Fruit fly (Drosophila melanogaster) whole organism, embryonic: ENCODE data around the gene CG32985.

Experiments used
- B-H1 ChIP-seq: fragments of 200-800 bp; sonication (Bioruptor generic); IDR thresholded peaks from 3 replicates; pipeline ENCODE4 v1.3.6; 2022; ENCODE audit warnings: missing biosample characterization, missing genetic modification characterization
- CG10654 ChIP-seq: fragments of 200-800 bp; sonication (Bioruptor generic); optimal IDR thresholded peaks from 2 replicates; lab custom pipeline; 2016; ENCODE audit warnings: missing biosample characterization, missing genetic modification characterization
- CG11456 ChIP-seq: fragments of 200-800 bp; sonication (Bioruptor generic); IDR thresholded peaks from 3 replicates; pipeline ENCODE4 v1.3.6; 2022; ENCODE audit warnings: missing biosample characterization, missing genetic modification characterization
- CG12155 ChIP-seq: fragments of 200-800 bp; sonication (Bioruptor generic); optimal IDR thresholded peaks from 3 replicates; lab custom pipeline; 2016; ENCODE audit warnings: missing biosample characterization, missing genetic modification characterization
- CG12744 ChIP-seq: fragments of 200-800 bp; sonication (Bioruptor generic); optimal IDR thresholded peaks from 2 replicates; lab custom pipeline; 2016; ENCODE audit warnings: missing biosample characterization, missing genetic modification characterization
- CG14710 ChIP-seq: fragments of 200-800 bp; sonication (Bioruptor generic); optimal IDR thresholded peaks from 3 replicates; lab custom pipeline; 2019; ENCODE audit warnings: missing biosample characterization, mild to moderate bottlenecking, missing genetic modification characterization, moderate library complexity
- CG15269 ChIP-seq: fragments of 200-800 bp; sonication (Bioruptor generic); optimal IDR thresholded peaks from 2 replicates; lab custom pipeline; 2018; ENCODE audit warnings: missing biosample characterization, mild to moderate bottlenecking, missing genetic modification characterization, moderate library complexity
- CG16779 ChIP-seq: fragments of 200-800 bp; sonication (Bioruptor generic); IDR thresholded peaks from 2 replicates; pipeline ENCODE4 v1.3.6; 2022; ENCODE audit warnings: missing biosample characterization, missing genetic modification characterization
- CG2678 ChIP-seq: fragments of 200-800 bp; sonication (Bioruptor generic); optimal IDR thresholded peaks from 3 replicates; lab custom pipeline; 2019; ENCODE audit warnings: missing biosample characterization, mild to moderate bottlenecking, missing genetic modification characterization, moderate library complexity
- CG2712 ChIP-seq: fragments of 200-800 bp; optimal IDR thresholded peaks from 3 replicates; lab custom pipeline; 2019; ENCODE audit warnings: missing biosample characterization, mild to moderate bottlenecking, missing genetic modification characterization, moderate library complexity
- CG30431 ChIP-seq: fragments of 200-800 bp; sonication (Bioruptor generic); optimal IDR thresholded peaks from 2 replicates; lab custom pipeline; 2017; ENCODE audit warnings: missing biosample characterization, missing genetic modification characterization
- CG4617 ChIP-seq: fragments of 200-800 bp; sonication (Bioruptor generic); optimal IDR thresholded peaks from 3 replicates; lab custom pipeline; 2016; ENCODE audit warnings: missing biosample characterization, missing genetic modification characterization, borderline replicate concordance
- CG4820 ChIP-seq: fragments of 200-800 bp; sonication (Bioruptor generic); optimal IDR thresholded peaks from 3 replicates; lab custom pipeline; 2016; ENCODE audit warnings: missing biosample characterization, missing genetic modification characterization
- CG6791 ChIP-seq: fragments of 200-800 bp; sonication (Bioruptor generic); IDR thresholded peaks from 3 replicates; pipeline ENCODE4 v1.3.6; 2022; ENCODE audit warnings: missing biosample characterization, missing genetic modification characterization; ENCODE audit not compliant: partially characterized antibody
- CG7987 ChIP-seq: fragments of 200-800 bp; sonication (Bioruptor generic); optimal IDR thresholded peaks from 2 replicates; lab custom pipeline; 2018; ENCODE audit warnings: missing biosample characterization, mild to moderate bottlenecking, missing genetic modification characterization, moderate library complexity
- CG9609 ChIP-seq: fragments of 200-800 bp; sonication (Bioruptor generic); optimal IDR thresholded peaks from 3 replicates; lab custom pipeline; 2016; ENCODE audit warnings: missing biosample characterization, missing genetic modification characterization
- CTCF ChIP-seq: fragments of 200-800 bp; sonication (Bioruptor generic); optimal IDR thresholded peaks from 2 replicates; lab custom pipeline; 2017; ENCODE audit warnings: missing biosample characterization, mild to moderate bottlenecking, missing genetic modification characterization, moderate library complexity
- D19A ChIP-seq: fragments of 200-800 bp; optimal IDR thresholded peaks from 3 replicates; lab custom pipeline; 2019; ENCODE audit warnings: missing biosample characterization, mild to moderate bottlenecking, missing genetic modification characterization, moderate library complexity
- Dad ChIP-seq: fragments of 200-800 bp; sonication (Bioruptor generic); optimal IDR thresholded peaks from 3 replicates; lab custom pipeline; 2016; ENCODE audit warnings: missing biosample characterization, missing genetic modification characterization
- Dbx ChIP-seq: fragments of 200-800 bp; sonication (Bioruptor generic); IDR thresholded peaks from 3 replicates; pipeline ENCODE4 v1.3.6; 2022; ENCODE audit warnings: missing biosample characterization, missing genetic modification characterization
- Dek ChIP-seq: fragments of 200-800 bp; sonication (Bioruptor generic); optimal IDR thresholded peaks from 3 replicates; lab custom pipeline; 2019; ENCODE audit warnings: missing biosample characterization, mild to moderate bottlenecking, missing genetic modification characterization, moderate library complexity
- Ets65A ChIP-seq: fragments of 200-800 bp; sonication (Bioruptor generic); peaks from one replicate; lab custom pipeline; 2016; ENCODE audit warnings: missing biosample characterization, missing genetic modification characterization
- Hmx ChIP-seq: fragments of 200-800 bp; sonication (Bioruptor generic); optimal IDR thresholded peaks from 2 replicates; lab custom pipeline; 2016; ENCODE audit warnings: missing biosample characterization, missing genetic modification characterization
- Jarid2 ChIP-seq: fragments of 200-800 bp; sonication (Bioruptor generic); optimal IDR thresholded peaks from 3 replicates; lab custom pipeline; 2017; ENCODE audit warnings: mild to moderate bottlenecking, missing biosample characterization, missing genetic modification reagents, missing genetic modification characterization
- MESR4 ChIP-seq: fragments of 200-800 bp; sonication (Bioruptor generic); optimal IDR thresholded peaks from 2 replicates; lab custom pipeline; 2018; ENCODE audit warnings: missing biosample characterization, mild to moderate bottlenecking, missing genetic modification characterization, moderate library complexity
- Meics ChIP-seq: fragments of 200-800 bp; sonication (Bioruptor generic); optimal IDR thresholded peaks from 2 replicates; lab custom pipeline; 2017; ENCODE audit warnings: missing biosample characterization, mild to moderate bottlenecking, missing genetic modification characterization
- Oli ChIP-seq: fragments of 200-800 bp; sonication (Bioruptor generic); optimal IDR thresholded peaks from 2 replicates; lab custom pipeline; 2018; ENCODE audit warnings: missing biosample characterization, mild to moderate bottlenecking, missing genetic modification characterization, moderate library complexity
- Optix ChIP-seq: fragments of 200-800 bp; sonication (Bioruptor generic); IDR thresholded peaks from 3 replicates; pipeline ENCODE4 v1.3.6; 2022; ENCODE audit warnings: missing biosample characterization, missing genetic modification characterization
- Ptx1 ChIP-seq: fragments of 200-800 bp; sonication (Bioruptor generic); IDR thresholded peaks from 2 replicates; pipeline ENCODE4 v1.3.6; 2022; ENCODE audit warnings: missing biosample characterization, missing genetic modification characterization
- Rfx ChIP-seq: fragments of 200-800 bp; sonication (Bioruptor generic); IDR thresholded peaks from 2 replicates; pipeline ENCODE4 v1.3.6; 2022; ENCODE audit warnings: missing biosample characterization, missing genetic modification characterization
- Sin3A ChIP-seq: fragments of >200 bp; optimal IDR thresholded peaks from 2 replicates; lab custom pipeline; 2018
- TFAM ChIP-seq: fragments of 200-800 bp; sonication (Bioruptor generic); optimal IDR thresholded peaks from 2 replicates; lab custom pipeline; 2017; ENCODE audit warnings: missing biosample characterization, missing genetic modification characterization, inconsistent platforms
- ac ChIP-seq: fragments of 200-800 bp; sonication (Bioruptor generic); optimal IDR thresholded peaks from 3 replicates; lab custom pipeline; 2017; ENCODE audit warnings: missing biosample characterization, mild to moderate bottlenecking, missing genetic modification characterization
- al ChIP-seq: fragments of 200-800 bp; sonication (Bioruptor generic); IDR thresholded peaks from 2 replicates; pipeline ENCODE4 v1.3.6; 2022; ENCODE audit warnings: missing biosample characterization, missing genetic modification characterization
- dimm ChIP-seq: fragments of 200-800 bp; sonication (Bioruptor generic); IDR thresholded peaks from 2 replicates; pipeline ENCODE4 v1.3.6; 2022; ENCODE audit warnings: missing biosample characterization, missing genetic modification characterization
- dm ChIP-seq: fragments of 200-800 bp; sonication (Bioruptor generic); optimal IDR thresholded peaks from 3 replicates; lab custom pipeline; 2016; ENCODE audit warnings: missing biosample characterization, missing genetic modification characterization
- eve ChIP-seq, 2 experiments: fragments of >200 bp; optimal IDR thresholded peaks; 2 replicates each; lab custom pipeline; 2017; ENCODE audit warnings: missing biosample characterization in 2 of 2, missing genetic modification characterization in 2 of 2
- eyg ChIP-seq: fragments of 200-800 bp; sonication (Bioruptor generic); optimal IDR thresholded peaks from 3 replicates; lab custom pipeline; 2016; ENCODE audit warnings: missing biosample characterization, missing genetic modification characterization
- gsb-n ChIP-seq: fragments of 200-800 bp; sonication (Bioruptor generic); optimal IDR thresholded peaks from 3 replicates; lab custom pipeline; 2018; ENCODE audit warnings: missing biosample characterization, mild to moderate bottlenecking, missing genetic modification characterization
- kay ChIP-seq: fragments of 200-800 bp; sonication (Bioruptor generic); optimal IDR thresholded peaks from 2 replicates; lab custom pipeline; 2016; ENCODE audit warnings: missing biosample characterization, missing genetic modification characterization
- knrl ChIP-seq: fragments of 200-800 bp; sonication (Bioruptor generic); IDR thresholded peaks from 3 replicates; pipeline ENCODE4 v1.3.6; 2022; ENCODE audit warnings: missing biosample characterization, missing genetic modification characterization; ENCODE audit not compliant: partially characterized antibody
- nmo ChIP-seq: fragments of 200-800 bp; sonication (Bioruptor generic); optimal IDR thresholded peaks from 2 replicates; lab custom pipeline; 2018; ENCODE audit warnings: missing biosample characterization, mild to moderate bottlenecking, missing genetic modification characterization, moderate library complexity
- pfk ChIP-seq: fragments of 200-800 bp; sonication (Bioruptor generic); optimal IDR thresholded peaks from 2 replicates; lab custom pipeline; 2018; ENCODE audit warnings: missing biosample characterization, mild to moderate bottlenecking, missing genetic modification characterization, moderate library complexity
- salm ChIP-seq: fragments of 200-800 bp; sonication (Bioruptor generic); optimal IDR thresholded peaks from 2 replicates; lab custom pipeline; 2018; ENCODE audit warnings: missing biosample characterization, mild to moderate bottlenecking, missing genetic modification characterization
- shn ChIP-seq: fragments of 200-800 bp; sonication (Bioruptor generic); optimal IDR thresholded peaks from 3 replicates; lab custom pipeline; 2016; ENCODE audit warnings: missing biosample characterization, missing genetic modification characterization
- sima ChIP-seq: fragments of 200-800 bp; sonication (Bioruptor generic); optimal IDR thresholded peaks from 2 replicates; lab custom pipeline; 2016; ENCODE audit warnings: missing biosample characterization, missing genetic modification characterization
- slou ChIP-seq: fragments of 200-800 bp; sonication (Bioruptor generic); optimal IDR thresholded peaks from 3 replicates; lab custom pipeline; 2016; ENCODE audit warnings: missing biosample characterization, missing genetic modification characterization
- tll ChIP-seq, 2 experiments: fragments of 200-800 bp in 1 of 2; fragments of >200 bp in 1 of 2; sonication (Bioruptor generic) in 1 of 2; optimal IDR thresholded peaks; 2 replicates each; lab custom pipeline; 2017 to 2019; ENCODE audit warnings: missing biosample characterization in 2 of 2, missing genetic modification characterization in 2 of 2, mild to moderate bottlenecking in 1 of 2, moderate library complexity in 1 of 2
- ttk ChIP-seq: fragments of 200-800 bp; sonication (Bioruptor generic); IDR thresholded peaks from 2 replicates; pipeline ENCODE4 v2.1.2; 2022; ENCODE audit warnings: missing biosample characterization, missing genetic modification characterization
- usp ChIP-seq: fragments of >200 bp; optimal IDR thresholded peaks from 2 replicates; lab custom pipeline; 2017; ENCODE audit warnings: missing biosample characterization, missing genetic modification characterization
- wdn ChIP-seq: fragments of 200-800 bp; sonication (Bioruptor generic); IDR thresholded peaks from 2 replicates; pipeline ENCODE4 v1.3.6; 2022; ENCODE audit warnings: missing biosample characterization, missing genetic modification characterization
- zfh1 ChIP-seq: fragments of 200-800 bp; sonication (Bioruptor generic); IDR thresholded peaks from 3 replicates; pipeline ENCODE4 v1.3.6; 2022; ENCODE audit warnings: missing biosample characterization, missing genetic modification characterization

Gene CG32985

dm6 chr2L:8958046-8958497, 4.3 kb upstream of the CG32985 start (continued):
- TF ChIP-seq Oli (tag; lab: Kevin White, UChicago): peak; percentile 91
- peak; percentile 81 for TF ChIP-seq Hmx (GFP tag; lab: Kevin White, UChicago)
- peak; percentile 99 for TF ChIP-seq Ptx1 (GFP tag; lab: Robert Waterston, UW)
- peak; percentile 94 for TF ChIP-seq wdn (GFP tag; lab: Robert Waterston, UW)
- peak; percentile 95 for TF ChIP-seq gsb-n (tag; lab: Kevin White, UChicago)
- TF ChIP-seq CG4820 (GFP tag; lab: Kevin White, UChicago): peak; percentile 88
- no peak; the same call in 2 of the 3 replicates for TF ChIP-seq CG6791 (GFP tag; lab: Robert Waterston, UW)
- TF ChIP-seq TFAM (GFP tag; lab: Kevin White, UChicago): peak; percentile 79
- peak; percentile 89 for TF ChIP-seq ac (GFP tag; lab: Kevin White, UChicago)
- TF ChIP-seq Sin3A (lab: Kevin White, UChicago): no peak
- TF ChIP-seq CG16779 (GFP tag; lab: Robert Waterston, UW): peak; percentile 90
- peak; percentile 82 for TF ChIP-seq CG30431 (GFP tag; lab: Kevin White, UChicago)
- no peak for TF ChIP-seq knrl (GFP tag; lab: Robert Waterston, UW)
- peak; percentile 98 for TF ChIP-seq zfh1
- peak; percentile 98 for TF ChIP-seq B-H1 (GFP tag; lab: Robert Waterston, UW)
- peak; percentile 95 for TF ChIP-seq Dek
- TF ChIP-seq dm (GFP tag; lab: Kevin White, UChicago): peak; percentile 88
- TF ChIP-seq CG4617: peak; percentile 79
- TF ChIP-seq tll (GFP tag; optimal IDR thresholded peaks at IDR 0.05; lab: Kevin White, UChicago): peak in 1 of 2 experiments; percentile 27
- peak; percentile 86 for TF ChIP-seq CG9609 (GFP tag; lab: Kevin White, UChicago)
- TF ChIP-seq CG11456 (GFP tag; lab: Robert Waterston, UW): no peak; the same call in none of the 3 replicates
- TF ChIP-seq pfk: peak; percentile 37
- TF ChIP-seq D19A (tag; lab: Kevin White, UChicago): peak; percentile 96
- TF ChIP-seq MESR4 (GFP tag; lab: Kevin White, UChicago): peak; percentile 42
- TF ChIP-seq Meics: peak; percentile 92
- TF ChIP-seq Dad (GFP tag; lab: Kevin White, UChicago): peak; percentile 81
- peak; percentile 80 for TF ChIP-seq eyg (GFP tag; lab: Kevin White, UChicago)
- TF ChIP-seq CG2712 (tag; lab: Kevin White, UChicago): peak; percentile 98
- TF ChIP-seq CG2678 (tag; lab: Kevin White, UChicago): peak; percentile 94
- TF ChIP-seq shn (GFP tag; lab: Kevin White, UChicago): peak; percentile 75
- TF ChIP-seq kay (GFP tag; lab: Kevin White, UChicago): peak; percentile 92
- peak; percentile 97 for TF ChIP-seq dimm
- TF ChIP-seq nmo (GFP tag; lab: Kevin White, UChicago): peak; percentile 94
- TF ChIP-seq Optix: peak; percentile 69; the same call in 1 of the 3 replicates
- TF ChIP-seq slou: peak; percentile 89
- peak; percentile 95 for TF ChIP-seq CG12155 (GFP tag; lab: Kevin White, UChicago)
- no peak for TF ChIP-seq usp (GFP tag; lab: Kevin White, UChicago)
- TF ChIP-seq al (GFP tag; lab: Robert Waterston, UW): peak; percentile 93
- peak; percentile 98 for TF ChIP-seq Dbx (GFP tag; lab: Robert Waterston, UW)
- peak; percentile 90 for TF ChIP-seq CG10654 (GFP tag; lab: Kevin White, UChicago)
- peak; percentile 94 for TF ChIP-seq CG14710 (tag; lab: Kevin White, UChicago)
- TF ChIP-seq Rfx: peak; percentile 96
- TF ChIP-seq CTCF (GFP tag; lab: Kevin White, UChicago): peak; percentile 56
- peak; percentile 83 for TF ChIP-seq sima
- peak; percentile 81 for TF ChIP-seq salm (tag; lab: Kevin White, UChicago)
- peak; percentile 91 for TF ChIP-seq CG7987 (GFP tag; lab: Kevin White, UChicago)
- peak; percentile 63 for TF ChIP-seq Jarid2
- TF ChIP-seq eve (GFP tag; optimal IDR thresholded peaks at IDR 0.05; lab: Kevin White, UChicago): peak in 1 of 2 experiments; percentile 93
- TF ChIP-seq Ets65A (GFP tag; lab: Kevin White, UChicago): peak; percentile 94
- peak; percentile 95 for TF ChIP-seq CG12744 (GFP tag; lab: Kevin White, UChicago)
- peak; percentile 97 for TF ChIP-seq ttk (GFP tag; lab: Robert Waterston, UW)
- TF ChIP-seq CG15269 (tag; lab: Kevin White, UChicago): peak; percentile 90
